Worm (Caenorhabditis elegans) whole organism, early embryonic: Measurements from ENCODE around the gene F10C1.3.

ENCODE experiments used
- B0310.2 ChIP-seq: sonication (generic microtip); optimal IDR thresholded peaks from 2 replicates; lab custom pipeline; 2016; ENCODE audit warnings: mild to moderate bottlenecking, missing genetic modification characterization, missing compliant biosample characterization
- F13C5.2 ChIP-seq: sonication (generic microtip); optimal IDR thresholded peaks from 2 replicates; lab custom pipeline; 2017; ENCODE audit warnings: mild to moderate bottlenecking, missing genetic modification characterization, inconsistent platforms, missing compliant biosample characterization
- aly-1 ChIP-seq: sonication (generic microtip); optimal IDR thresholded peaks from 2 replicates; lab custom pipeline; 2016; ENCODE audit warnings: missing genetic modification characterization, missing compliant biosample characterization
- ama-1 ChIP-seq: fragments of 150-350 bp; optimal IDR thresholded peaks from 2 replicates; lab custom pipeline; 2014
- ceh-13 ChIP-seq: fragments of 200-800 bp; sonication (Bioruptor generic); optimal IDR thresholded peaks from 2 replicates; lab custom pipeline; 2018; ENCODE audit warnings: mild to moderate bottlenecking, missing genetic modification characterization, missing compliant biosample characterization
- ceh-36 ChIP-seq: sonication (generic microtip); optimal IDR thresholded peaks from 2 replicates; lab custom pipeline; 2016; ENCODE audit warnings: missing genetic modification characterization, inconsistent platforms, missing compliant biosample characterization
- ets-7 ChIP-seq: sonication (generic microtip); optimal IDR thresholded peaks from 2 replicates; lab custom pipeline; 2016; ENCODE audit warnings: missing genotype, missing genetic modification characterization, missing compliant biosample characterization
- flt-1 ChIP-seq: fragments of 200-800 bp; sonication (Bioruptor generic); IDR thresholded peaks from 2 replicates; pipeline ENCODE4 v1.3.6; 2022; ENCODE audit warnings: missing genetic modification characterization, missing compliant biosample characterization
- hmbx-1 ChIP-seq: sonication (generic microtip); optimal IDR thresholded peaks from 2 replicates; lab custom pipeline; 2016; ENCODE audit warnings: mild to moderate bottlenecking, missing genetic modification characterization, missing compliant biosample characterization
- hmg-4 ChIP-seq: fragments of 200-800 bp; sonication (Bioruptor generic); optimal IDR thresholded peaks from 2 replicates; lab custom pipeline; 2018; ENCODE audit warnings: mild to moderate bottlenecking, missing genetic modification characterization, missing compliant biosample characterization
- hnd-1 ChIP-seq: sonication (generic microtip); optimal IDR thresholded peaks from 2 replicates; lab custom pipeline; 2016; ENCODE audit warnings: missing genetic modification characterization, missing compliant biosample characterization
- pes-1 ChIP-seq: fragments of 200-800 bp; sonication (Bioruptor generic); IDR thresholded peaks from 2 replicates; pipeline ENCODE4 v1.3.6; 2022; ENCODE audit warnings: missing genetic modification reagents, missing genetic modification characterization, missing compliant biosample characterization
- scrt-1 ChIP-seq: fragments of 200-800 bp; sonication (Bioruptor generic); IDR thresholded peaks from 2 replicates; pipeline ENCODE4 v1.3.6; 2022; ENCODE audit warnings: missing genetic modification characterization, missing compliant biosample characterization
- sea-1 ChIP-seq: fragments of 200-800 bp; sonication (Bioruptor generic); conservative IDR thresholded peaks from 2 replicates; pipeline ENCODE4 v1.3.6; 2022; ENCODE audit warnings: missing genetic modification characterization, missing compliant biosample characterization
- tbx-11 ChIP-seq: fragments of 200-800 bp; sonication (Bioruptor generic); IDR thresholded peaks from 2 replicates; pipeline ENCODE4 v1.3.6; 2022; ENCODE audit warnings: missing genetic modification characterization, missing compliant biosample characterization
- tbx-37 ChIP-seq: fragments of 200-800 bp; sonication (Bioruptor generic); conservative IDR thresholded peaks from 2 replicates; pipeline ENCODE4 v1.3.6; 2022; ENCODE audit warnings: missing genetic modification reagents, missing genetic modification characterization, missing compliant biosample characterization
- tra-4 ChIP-seq: sonication (generic microtip); optimal IDR thresholded peaks from 2 replicates; lab custom pipeline; 2017; ENCODE audit warnings: missing genetic modification characterization, missing compliant biosample characterization

The F10C1.3 gene

DNA sequence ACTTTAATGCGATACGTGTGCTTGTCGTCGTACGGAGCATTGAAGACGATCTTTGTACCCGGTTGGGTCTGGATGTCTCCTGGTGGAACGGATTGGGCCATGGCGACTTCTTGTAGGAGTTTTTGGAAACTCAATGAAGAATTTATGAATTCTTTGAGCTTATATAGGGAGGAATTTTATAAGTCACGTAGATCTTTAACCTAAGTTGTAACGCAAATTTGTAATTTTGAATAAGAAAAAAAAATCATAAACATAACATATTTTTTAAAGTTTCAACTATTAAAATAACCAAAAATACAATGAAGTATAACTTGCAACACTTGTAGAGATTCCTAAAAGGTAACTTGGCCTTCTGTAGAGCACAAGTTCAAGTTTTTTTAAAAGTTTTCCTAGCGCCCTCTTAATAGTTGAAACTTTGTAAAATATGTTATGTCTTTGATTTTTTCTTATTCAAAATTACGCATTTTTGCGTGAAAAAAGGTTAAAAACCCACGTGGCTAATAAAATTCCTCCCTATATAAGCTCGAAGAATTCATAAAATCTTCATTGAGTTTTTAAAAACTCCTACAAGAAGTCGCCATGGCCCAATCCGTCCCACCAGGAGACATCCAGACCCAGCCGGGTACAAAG lies 39.9 kb upstream of the F10C1.3 start, which contains the start of the genes msp-63 and msp-142:
Gene msp-63 (minus strand): TSS at position 101 of the 630 bp plus-strand sequence.
Gene msp-142 (plus strand): TSS at position 580 of the 630 bp plus-strand sequence.
- no peak for TF ChIP-seq hmbx-1 (tag; lab: Kevin White, UChicago)
- TF ChIP-seq B0310.2 (tag; lab: Kevin White, UChicago) = no peak
- no peak for TF ChIP-seq ets-7 (tag; lab: Kevin White, UChicago)
- no peak for TF ChIP-seq pes-1 (GFP tag; lab: Robert Waterston, UW)
- no peak for TF ChIP-seq aly-1 (tag; lab: Kevin White, UChicago)
- no peak for TF ChIP-seq ceh-13 (GFP tag; lab: Kevin White, UChicago)
- no peak for TF ChIP-seq tra-4 (tag; lab: Kevin White, UChicago)
- no peak for TF ChIP-seq tbx-11 (GFP tag; lab: Robert Waterston, UW)

DNA sequence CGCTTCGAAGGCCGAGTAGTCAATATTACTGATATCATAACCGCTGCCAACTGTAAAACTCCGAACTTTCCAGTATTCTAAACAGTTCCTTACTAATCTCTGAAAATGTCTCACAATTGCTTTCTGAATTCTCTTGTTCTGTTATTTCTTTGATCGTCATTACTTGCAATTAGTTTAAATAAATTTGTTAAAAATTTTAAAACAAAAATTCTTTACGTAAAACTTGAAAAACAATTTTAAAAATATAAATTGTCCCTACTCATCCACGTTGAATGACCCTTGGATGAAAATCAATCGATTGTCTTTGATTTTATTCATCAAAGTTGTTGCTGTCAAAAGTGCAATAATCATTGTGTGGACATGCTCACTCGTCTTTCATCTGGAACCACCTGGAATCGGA lies 36.6 kb upstream of the F10C1.3 start, which contains the start of gene acdh-8:
Gene acdh-8 (plus strand): TSS at position 301 of the 400 bp plus-strand sequence.
- TF ChIP-seq tra-4 (tag; lab: Kevin White, UChicago) (no peak), aly-1 (tag; lab: Kevin White, UChicago) (no peak), sea-1 (GFP tag; lab: Robert Waterston, UW) (no peak), tbx-37 (GFP tag; lab: Robert Waterston, UW) (no peak), scrt-1 (GFP tag; lab: Robert Waterston, UW) (no peak), tbx-11 (GFP tag; lab: Robert Waterston, UW) (no peak), F13C5.2 (tag; lab: Kevin White, UChicago) (no peak), ets-7 (tag; lab: Kevin White, UChicago) (no peak), B0310.2 (tag; lab: Kevin White, UChicago) (no peak), pes-1 (GFP tag; lab: Robert Waterston, UW) (no peak), hmg-4 (no peak), flt-1 (GFP tag; lab: Robert Waterston, UW) (no peak), hmbx-1 (tag; lab: Kevin White, UChicago) (no peak), ama-1 (lab: Kevin White, UChicago) (no peak), hnd-1 (tag; lab: Kevin White, UChicago) (no peak), ceh-36 (tag; lab: Kevin White, UChicago) (no peak)

DNA sequence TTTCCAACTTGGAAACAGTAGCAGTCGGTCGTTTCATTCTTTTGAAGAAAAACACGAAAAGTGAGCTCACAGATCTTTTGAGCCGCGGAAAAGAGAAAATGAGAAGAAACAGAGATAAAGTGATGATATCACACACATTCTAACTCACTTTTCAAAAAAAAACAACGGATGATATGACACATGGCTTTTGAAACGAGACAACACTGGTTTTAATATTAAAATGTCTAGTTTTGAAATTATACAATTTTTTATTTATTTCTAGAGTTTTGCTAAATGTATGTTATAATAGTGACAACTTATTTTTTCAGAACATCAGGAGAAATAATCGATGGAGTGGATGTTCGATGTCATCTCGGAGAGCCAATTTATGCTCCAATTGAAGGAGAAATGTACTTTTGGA lies 34.9 kb upstream of the F10C1.3 start, which contains the start of gene K05F1.14:
Gene K05F1.14 (minus strand): TSS at position 101 of the 400 bp plus-strand sequence.
- TF ChIP-seq B0310.2 (tag; lab: Kevin White, UChicago) (no peak), flt-1 (GFP tag; lab: Robert Waterston, UW) (no peak), tra-4 (tag; lab: Kevin White, UChicago) (no peak), hmg-4 (no peak)

DNA sequence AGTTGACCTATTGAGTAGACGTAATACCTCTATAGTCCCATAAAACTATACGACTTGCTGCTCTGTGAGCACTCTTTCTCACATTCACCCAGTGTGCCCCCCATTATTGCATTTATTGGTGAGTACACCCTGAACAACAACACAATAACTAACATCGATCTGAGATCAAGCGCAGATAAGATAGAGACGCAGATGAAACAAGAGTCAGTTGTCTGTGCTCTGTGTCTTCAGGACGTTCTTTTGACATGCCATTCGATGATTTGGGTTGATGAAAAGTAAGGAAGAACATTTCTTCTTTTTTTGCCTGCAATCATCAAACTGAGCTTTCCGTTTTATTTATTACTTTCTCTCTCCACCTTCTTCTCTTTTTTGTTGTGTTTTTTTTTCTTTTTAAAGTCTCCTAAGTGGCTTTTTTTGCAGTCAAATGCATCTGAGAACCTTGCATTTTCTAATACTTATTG lies 32.8 kb upstream of the F10C1.3 start, which contains the start of gene lect-2:
Gene lect-2 (plus strand): TSS at position 411 of the 461 bp plus-strand sequence.
- TF ChIP-seq hmbx-1 (tag; lab: Kevin White, UChicago) (no peak), ets-7 (tag; lab: Kevin White, UChicago) (no peak), ceh-13 (GFP tag; lab: Kevin White, UChicago) (no peak), sea-1 (GFP tag; lab: Robert Waterston, UW) (no peak), hmg-4 (no peak), flt-1 (GFP tag; lab: Robert Waterston, UW) (no peak), hnd-1 (tag; lab: Kevin White, UChicago) (no peak), B0310.2 (tag; lab: Kevin White, UChicago) (no peak), tbx-11 (GFP tag; lab: Robert Waterston, UW) (no peak)

DNA sequence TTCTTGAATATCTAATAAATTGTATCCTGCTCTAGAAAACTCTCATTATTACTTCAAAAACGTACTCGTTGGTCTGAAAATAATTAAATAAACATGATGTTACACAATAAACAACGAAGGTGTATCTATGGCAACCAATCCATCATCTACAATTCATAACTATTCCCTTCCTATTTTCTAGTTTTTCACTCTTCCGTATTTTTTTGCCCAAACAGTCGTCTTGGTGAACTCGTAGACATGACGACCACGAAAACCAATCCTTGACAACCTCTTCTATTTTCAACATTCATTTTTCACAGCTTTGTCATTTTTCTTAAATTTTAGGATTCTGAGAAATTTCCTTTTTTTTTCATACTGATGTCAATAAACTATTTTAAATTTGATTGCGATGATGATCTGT lies 31.3 kb upstream of the F10C1.3 start, which contains the start of gene K05F1.13:
Gene K05F1.13 (plus strand): TSS at position 301 of the 400 bp plus-strand sequence.
- TF ChIP-seq B0310.2 (tag; lab: Kevin White, UChicago) (no peak), tra-4 (tag; lab: Kevin White, UChicago) (no peak), ceh-36 (tag; lab: Kevin White, UChicago) (no peak)

DNA sequence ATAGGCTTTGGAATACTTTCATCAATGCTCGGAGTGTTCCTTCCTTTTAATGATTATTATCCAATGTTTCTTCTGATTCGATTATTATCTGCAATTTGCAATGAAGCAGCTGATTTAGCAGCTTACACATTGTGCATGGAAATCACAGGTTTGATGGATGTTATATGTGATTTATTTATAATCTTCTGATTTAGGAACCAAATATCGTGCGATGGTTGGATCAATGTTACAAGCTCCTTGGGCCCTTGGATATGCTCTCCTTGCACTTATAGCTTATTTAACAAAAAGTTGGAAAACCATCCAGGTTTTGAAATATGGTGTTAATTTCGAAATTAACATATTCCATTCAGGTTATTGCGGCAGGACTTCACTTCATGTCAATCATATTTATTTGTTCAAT lies 27.9 kb upstream of the F10C1.3 start:
- TF ChIP-seq scrt-1 (GFP tag; lab: Robert Waterston, UW) (no peak), tbx-37 (GFP tag; lab: Robert Waterston, UW) (no peak)

DNA sequence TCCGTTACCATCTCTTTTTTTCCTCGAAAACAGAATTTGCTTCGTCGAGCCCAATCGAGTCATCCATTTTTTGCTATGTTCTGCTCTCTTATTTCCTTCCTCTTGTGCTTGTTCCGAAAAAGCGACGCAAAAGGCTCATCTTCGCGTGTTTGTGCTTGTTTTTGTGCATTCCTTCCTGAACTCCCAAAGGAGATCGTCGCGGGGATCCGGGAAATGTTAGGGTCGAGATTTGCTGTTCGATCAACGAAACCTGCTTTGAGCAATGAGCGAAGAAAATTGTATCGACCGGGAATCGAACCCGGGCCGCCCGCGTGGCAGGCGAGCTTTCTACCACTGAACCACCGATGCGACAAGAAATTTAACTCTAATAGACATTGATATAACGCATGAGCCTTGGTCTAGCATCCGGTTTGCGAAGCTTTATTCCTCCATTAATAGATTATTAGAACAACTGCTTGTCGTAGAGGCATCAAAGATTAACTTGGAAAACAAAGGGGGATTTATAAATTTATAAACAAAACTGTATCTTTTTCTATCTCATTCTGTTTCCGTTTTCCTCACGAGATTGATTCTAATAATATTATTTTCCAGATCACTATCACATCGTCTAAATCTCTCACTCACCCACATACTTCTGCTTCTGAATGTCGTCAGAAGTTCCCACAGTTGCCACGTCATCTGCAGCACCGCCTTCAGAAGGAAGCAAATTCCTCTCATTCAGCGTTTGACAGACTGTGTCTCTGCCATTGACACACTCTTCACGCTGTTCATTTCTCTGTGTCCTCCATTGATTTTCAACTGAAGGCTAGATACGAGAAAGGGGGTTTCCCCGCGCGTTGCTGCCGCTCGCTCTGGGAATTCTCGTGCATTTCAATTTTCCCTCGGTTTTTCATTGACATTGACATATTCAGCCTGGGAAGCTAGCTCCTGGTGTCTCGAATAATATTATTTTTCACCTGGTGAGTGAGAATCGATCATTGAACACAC lies 24.7 kb upstream of the F10C1.3 start, which contains the start of gene K05F1.6:
Gene K05F1.6 (plus strand): TSS at position 586 of the 987 bp plus-strand sequence.
- TF ChIP-seq aly-1 (tag; lab: Kevin White, UChicago) (peak; percentile 92), ceh-36 (tag; lab: Kevin White, UChicago) (peak; percentile 58), tbx-11 (GFP tag; lab: Robert Waterston, UW) (peak; percentile 71), hmbx-1 (tag; lab: Kevin White, UChicago) (peak; percentile 4), hmg-4 (peak; percentile 88), B0310.2 (tag; lab: Kevin White, UChicago) (peak; percentile 77), ceh-13 (GFP tag; lab: Kevin White, UChicago) (peak; percentile 42), ets-7 (tag; lab: Kevin White, UChicago) (peak; percentile 58), tbx-37 (GFP tag; lab: Robert Waterston, UW) (peak; percentile 17; the same call in 1 of the 2 replicates), scrt-1 (GFP tag; lab: Robert Waterston, UW) (peak; percentile 68), tra-4 (tag; lab: Kevin White, UChicago) (no peak), hnd-1 (tag; lab: Kevin White, UChicago) (peak; percentile 38), flt-1 (GFP tag; lab: Robert Waterston, UW) (peak; percentile 9; the same call in 1 of the 2 replicates), F13C5.2 (tag; lab: Kevin White, UChicago) (peak; percentile 3), sea-1 (GFP tag; lab: Robert Waterston, UW) (peak; percentile 59; the same call in 1 of the 2 replicates), pes-1 (GFP tag; lab: Robert Waterston, UW) (peak; percentile 79), ama-1 (lab: Kevin White, UChicago) (no peak)
